Fruit fly (Drosophila melanogaster) whole organism, embryonic: ENCODE results near the gene wapl.

Source experiments
- B-H2 ChIP-seq: fragments of 200-800 bp; sonication (Bioruptor generic); optimal IDR thresholded peaks from 2 replicates; lab custom pipeline; 2018; ENCODE audit warnings: missing biosample characterization, mild to moderate bottlenecking, missing genetic modification characterization
- BEAF-32 ChIP-seq: fragments of 200-800 bp; sonication (Bioruptor generic); optimal IDR thresholded peaks from 3 replicates; lab custom pipeline; 2017; ENCODE audit warnings: missing biosample characterization, missing genetic modification characterization, mild to moderate bottlenecking, moderate library complexity, missing genetic modification reagents
- BtbVII ChIP-seq: fragments of 200-800 bp; sonication (Bioruptor generic); optimal IDR thresholded peaks from 3 replicates; lab custom pipeline; 2017; ENCODE audit warnings: missing biosample characterization, mild to moderate bottlenecking, missing genetic modification characterization
- CG10209 ChIP-seq: fragments of 200-800 bp; sonication (Bioruptor generic); optimal IDR thresholded peaks from 3 replicates; lab custom pipeline; 2017; ENCODE audit warnings: missing biosample characterization, mild to moderate bottlenecking, missing genetic modification characterization, missing genetic modification reagents
- CG10274 ChIP-seq: fragments of 200-800 bp; sonication (Bioruptor generic); optimal IDR thresholded peaks from 3 replicates; lab custom pipeline; 2017; ENCODE audit warnings: missing biosample characterization, mild to moderate bottlenecking, missing genetic modification characterization
- CG10543 ChIP-seq: fragments of 200-800 bp; sonication (Bioruptor generic); optimal IDR thresholded peaks from 3 replicates; lab custom pipeline; 2017; ENCODE audit warnings: missing biosample characterization, mild to moderate bottlenecking, missing genetic modification characterization, moderate library complexity
- CG13123 ChIP-seq: fragments of 200-800 bp; sonication (Bioruptor generic); optimal IDR thresholded peaks from 2 replicates; lab custom pipeline; 2016; ENCODE audit warnings: missing biosample characterization, missing genetic modification characterization
- CG13894 ChIP-seq: fragments of 200-800 bp; sonication (Bioruptor generic); optimal IDR thresholded peaks from 3 replicates; lab custom pipeline; 2018; ENCODE audit warnings: missing biosample characterization, mild to moderate bottlenecking, missing genetic modification characterization, moderate library complexity
- CG15514 ChIP-seq: fragments of 200-800 bp; sonication (Bioruptor generic); optimal IDR thresholded peaks from 3 replicates; lab custom pipeline; 2017; ENCODE audit warnings: missing biosample characterization, missing genetic modification characterization, mild to moderate bottlenecking, moderate library complexity, missing genetic modification reagents
- CG1603 ChIP-seq: fragments of 200-800 bp; sonication (Bioruptor generic); optimal IDR thresholded peaks from 2 replicates; lab custom pipeline; 2019; ENCODE audit warnings: missing biosample characterization, mild to moderate bottlenecking, missing genetic modification characterization, moderate library complexity
- CG1647 ChIP-seq: fragments of 200-800 bp; sonication (Bioruptor generic); optimal IDR thresholded peaks from 3 replicates; lab custom pipeline; 2016; ENCODE audit warnings: missing biosample characterization, missing genetic modification characterization
- CG1792 ChIP-seq: fragments of 200-800 bp; sonication (Bioruptor generic); optimal IDR thresholded peaks from 2 replicates; lab custom pipeline; 2016; ENCODE audit warnings: missing biosample characterization, missing genetic modification characterization
- CG18619 ChIP-seq: fragments of 200-800 bp; sonication (Bioruptor generic); optimal IDR thresholded peaks from 3 replicates; lab custom pipeline; 2017; ENCODE audit warnings: missing biosample characterization, mild to moderate bottlenecking, missing genetic modification characterization
- CG43689 ChIP-seq: fragments of 200-800 bp; sonication (Bioruptor generic); IDR thresholded peaks from 2 replicates; pipeline ENCODE4 v1.3.6; 2022; ENCODE audit warnings: missing biosample characterization, missing genetic modification characterization
- CG4707 ChIP-seq: fragments of 200-800 bp; sonication (Bioruptor generic); optimal IDR thresholded peaks from 2 replicates; lab custom pipeline; 2018; ENCODE audit warnings: missing biosample characterization, mild to moderate bottlenecking, missing genetic modification characterization, moderate library complexity
- CG4854 ChIP-seq: fragments of 200-800 bp; sonication (Bioruptor generic); optimal IDR thresholded peaks from 2 replicates; lab custom pipeline; 2016; ENCODE audit warnings: missing biosample characterization, missing genetic modification characterization, inconsistent platforms
- CG6689 ChIP-seq: fragments of 200-800 bp; sonication (Bioruptor generic); IDR thresholded peaks from 2 replicates; pipeline ENCODE4 v1.3.6; 2022; ENCODE audit warnings: missing biosample characterization, missing genetic modification characterization
- CG6813 ChIP-seq: fragments of 200-800 bp; sonication (Bioruptor generic); optimal IDR thresholded peaks from 2 replicates; lab custom pipeline; 2017; ENCODE audit warnings: missing biosample characterization, missing genetic modification characterization, mild to moderate bottlenecking, moderate library complexity, missing genetic modification reagents
- CG6854 ChIP-seq: fragments of 200-800 bp; sonication (Bioruptor generic); optimal IDR thresholded peaks from 3 replicates; lab custom pipeline; 2017; ENCODE audit warnings: missing biosample characterization, mild to moderate bottlenecking, missing genetic modification characterization
- CG7786 ChIP-seq: fragments of 200-800 bp; sonication (Bioruptor generic); optimal IDR thresholded peaks from 2 replicates; lab custom pipeline; 2016; ENCODE audit warnings: missing biosample characterization, missing genetic modification characterization
- Deaf1 ChIP-seq: fragments of 200-800 bp; optimal IDR thresholded peaks from 3 replicates; lab custom pipeline; 2019; ENCODE audit warnings: missing biosample characterization, mild to moderate bottlenecking, missing genetic modification characterization, moderate library complexity
- Dp ChIP-seq: fragments of 200-800 bp; sonication (Bioruptor generic); optimal IDR thresholded peaks from 2 replicates; lab custom pipeline; 2018; ENCODE audit warnings: missing biosample characterization, mild to moderate bottlenecking, missing genetic modification characterization, moderate library complexity
- Dref ChIP-seq: fragments of 200-800 bp; sonication (Bioruptor generic); IDR thresholded peaks from 2 replicates; pipeline ENCODE4 v1.3.6; 2022; ENCODE audit warnings: missing biosample characterization, missing genetic modification characterization
- Drgx ChIP-seq: fragments of 200-800 bp; sonication (Bioruptor generic); IDR thresholded peaks from 2 replicates; pipeline ENCODE4 v1.3.6; 2022; ENCODE audit warnings: missing biosample characterization, missing genetic modification characterization
- HLH4C ChIP-seq: fragments of 200-800 bp; sonication (Bioruptor generic); IDR thresholded peaks from 3 replicates; pipeline ENCODE4 v1.3.6; 2022; ENCODE audit warnings: missing biosample characterization, missing genetic modification characterization; ENCODE audit not compliant: partially characterized antibody
- Jarid2 ChIP-seq: fragments of 200-800 bp; sonication (Bioruptor generic); optimal IDR thresholded peaks from 3 replicates; lab custom pipeline; 2017; ENCODE audit warnings: mild to moderate bottlenecking, missing biosample characterization, missing genetic modification reagents, missing genetic modification characterization
- MBD-R2 ChIP-seq: fragments of 200-800 bp; sonication (Bioruptor generic); IDR thresholded peaks from 2 replicates; pipeline ENCODE4 v1.3.6; 2022; ENCODE audit warnings: missing biosample characterization, missing genetic modification characterization
- Mad ChIP-seq: fragments of 200-800 bp; sonication (Bioruptor generic); optimal IDR thresholded peaks from 2 replicates; lab custom pipeline; 2016; ENCODE audit warnings: missing biosample characterization, missing genetic modification characterization
- Med ChIP-seq: fragments of 200-800 bp; sonication (Bioruptor generic); peaks from one replicate; lab custom pipeline; 2016; ENCODE audit warnings: missing biosample characterization, missing genetic modification characterization, mild to moderate bottlenecking, inconsistent platforms, moderate library complexity
- Oaz ChIP-seq: fragments of 200-800 bp; sonication (Bioruptor generic); IDR thresholded peaks from 2 replicates; pipeline ENCODE4 v1.3.6; 2022; ENCODE audit warnings: missing biosample characterization, missing genetic modification characterization
- Sry-δ ChIP-seq: fragments of 200-800 bp; sonication (Bioruptor generic); optimal IDR thresholded peaks from 2 replicates; lab custom pipeline; 2016; ENCODE audit warnings: missing biosample characterization, missing genetic modification characterization
- bsh ChIP-seq, 2 experiments: fragments of 200-800 bp; sonication (Bioruptor generic); optimal IDR thresholded peaks; 2 replicates each; lab custom pipeline; 2017 to 2018; ENCODE audit warnings: mild to moderate bottlenecking in 2 of 2, missing biosample characterization in 2 of 2, missing genetic modification characterization in 2 of 2, moderate library complexity in 1 of 2
- chif ChIP-seq, 2 experiments: fragments of 200-800 bp; sonication (Bioruptor generic); optimal IDR thresholded peaks; 3 replicates each; lab custom pipeline; 2016; ENCODE audit warnings: missing biosample characterization in 2 of 2, missing genetic modification characterization in 2 of 2
- croc ChIP-seq: fragments of 200-800 bp; sonication (Bioruptor generic); conservative IDR thresholded peaks from 3 replicates; pipeline ENCODE4 v1.3.6; 2022; ENCODE audit warnings: missing biosample characterization, missing genetic modification characterization
- dan ChIP-seq: fragments of 200-800 bp; sonication (Bioruptor generic); IDR thresholded peaks from 2 replicates; pipeline ENCODE4 v1.3.6; 2022; ENCODE audit warnings: missing biosample characterization, missing genetic modification characterization
- emc ChIP-seq: fragments of 200-800 bp; sonication (Bioruptor generic); optimal IDR thresholded peaks from 2 replicates; lab custom pipeline; 2016; ENCODE audit warnings: missing biosample characterization, missing genetic modification characterization
- hbn ChIP-seq: fragments of 200-800 bp; sonication (Bioruptor generic); IDR thresholded peaks from 2 replicates; pipeline ENCODE4 v1.3.6; 2022; ENCODE audit warnings: missing biosample characterization, missing genetic modification characterization; ENCODE audit not compliant: partially characterized antibody
- hkb ChIP-seq, 2 experiments: fragments of 200-800 bp in 1 of 2; fragments of >200 bp in 1 of 2; sonication (Bioruptor generic) in 1 of 2; IDR thresholded peaks in 1 of 2; optimal IDR thresholded peaks in 1 of 2; 2 replicates each; pipeline versions ENCODE4 v1.3.6 to Lab custom; 2017 to 2022; ENCODE audit warnings: missing biosample characterization in 1 of 2, missing genetic modification characterization in 1 of 2
- hth ChIP-seq: fragments of >200 bp; optimal IDR thresholded peaks from 2 replicates; lab custom pipeline; 2017; ENCODE audit warnings: inconsistent platforms
- jumu ChIP-seq: fragments of 200-800 bp; sonication (Bioruptor generic); optimal IDR thresholded peaks from 3 replicates; lab custom pipeline; 2016; ENCODE audit warnings: missing biosample characterization, missing genetic modification characterization
- pita ChIP-seq: fragments of 200-800 bp; sonication (Bioruptor generic); optimal IDR thresholded peaks from 2 replicates; lab custom pipeline; 2017; ENCODE audit warnings: missing biosample characterization, mild to moderate bottlenecking, missing genetic modification characterization
- pzg ChIP-seq: fragments of 200-800 bp; sonication (Bioruptor generic); optimal IDR thresholded peaks from 3 replicates; lab custom pipeline; 2018; ENCODE audit warnings: missing biosample characterization, mild to moderate bottlenecking, missing genetic modification characterization, moderate library complexity
- salm ChIP-seq: fragments of 200-800 bp; sonication (Bioruptor generic); optimal IDR thresholded peaks from 2 replicates; lab custom pipeline; 2018; ENCODE audit warnings: missing biosample characterization, mild to moderate bottlenecking, missing genetic modification characterization
- shn ChIP-seq: fragments of 200-800 bp; sonication (Bioruptor generic); optimal IDR thresholded peaks from 3 replicates; lab custom pipeline; 2016; ENCODE audit warnings: missing biosample characterization, missing genetic modification characterization
- sisA ChIP-seq: fragments of 200-800 bp; sonication (Bioruptor generic); IDR thresholded peaks from 2 replicates; pipeline ENCODE4 v1.3.6; 2022; ENCODE audit warnings: missing biosample characterization, missing genetic modification characterization
- ssp ChIP-seq: fragments of 200-800 bp; sonication (Bioruptor generic); IDR thresholded peaks from 2 replicates; pipeline ENCODE4 v1.3.6; 2022; ENCODE audit warnings: missing biosample characterization, missing genetic modification characterization
- tgo ChIP-seq: fragments of 200-800 bp; sonication (Bioruptor generic); IDR thresholded peaks from 3 replicates; pipeline ENCODE4 v1.3.6; 2022; ENCODE audit warnings: missing biosample characterization, missing genetic modification characterization
- toy ChIP-seq: fragments of 200-800 bp; sonication (Bioruptor generic); IDR thresholded peaks from 2 replicates; pipeline ENCODE4 v1.3.6; 2022; ENCODE audit warnings: missing biosample characterization, missing genetic modification characterization
- trem ChIP-seq: fragments of 200-800 bp; optimal IDR thresholded peaks from 3 replicates; lab custom pipeline; 2019; ENCODE audit warnings: missing biosample characterization, mild to moderate bottlenecking, missing genetic modification characterization, moderate library complexity
- unc-4 ChIP-seq: fragments of 200-800 bp; sonication (Bioruptor generic); IDR thresholded peaks from 2 replicates; pipeline ENCODE4 v1.3.6; 2022; ENCODE audit warnings: missing biosample characterization, missing genetic modification characterization; ENCODE audit not compliant: partially characterized antibody

The wapl gene

dm6 chrX:2172420-2172827, 13.6 kb upstream of the wapl start, which contains the start of gene ND-B14.5A (continued):
- TF ChIP-seq CG6854 (GFP tag; lab: Kevin White, UChicago) (no peak), bsh (GFP tag; optimal IDR thresholded peaks at IDR 0.05; lab: Kevin White, UChicago) (no peak), BEAF-32 (GFP tag; lab: Kevin White, UChicago) (peak; percentile 86), Jarid2 (GFP tag; lab: Kevin White, UChicago) (no peak), CG6689 (GFP tag; lab: Robert Waterston, UW) (no peak), CG18619 (GFP tag; lab: Kevin White, UChicago) (no peak), salm (no peak), croc (GFP tag; lab: Robert Waterston, UW) (no peak), hbn (peak; percentile 87), CG10274 (GFP tag; lab: Kevin White, UChicago) (no peak), pita (GFP tag; lab: Kevin White, UChicago) (no peak), BtbVII (GFP tag; lab: Kevin White, UChicago) (no peak), emc (GFP tag; lab: Kevin White, UChicago) (no peak), CG43689 (GFP tag; lab: Robert Waterston, UW) (no peak), CG1647 (GFP tag; lab: Kevin White, UChicago) (no peak), CG6813 (GFP tag; lab: Kevin White, UChicago) (no peak), CG1792 (GFP tag; lab: Kevin White, UChicago) (no peak), pzg (GFP tag; lab: Kevin White, UChicago) (peak; percentile 78), CG4707 (GFP tag; lab: Kevin White, UChicago) (no peak), CG13894 (tag; lab: Kevin White, UChicago) (no peak)
- TF ChIP-seq, all 482 proteins: peak for 82

dm6 chrX:2170424-2170823, 11.6 kb upstream of the wapl start:
- TF ChIP-seq trem (tag; lab: Kevin White, UChicago), result peak; percentile 28
- TF ChIP-seq HLH4C (GFP tag; lab: Robert Waterston, UW), result no peak
- TF ChIP-seq tgo (GFP tag; lab: Robert Waterston, UW), result no peak
- no peak for TF ChIP-seq Deaf1 (tag; lab: Kevin White, UChicago)
- TF ChIP-seq ssp (GFP tag; lab: Robert Waterston, UW), result no peak
- TF ChIP-seq CG10209, result no peak
- TF ChIP-seq B-H2, result no peak
- TF ChIP-seq CG13123 (GFP tag; lab: Kevin White, UChicago), result no peak
- peak; percentile 70 for TF ChIP-seq CG4854 (GFP tag; lab: Kevin White, UChicago)
- TF ChIP-seq CG10543 (GFP tag; lab: Kevin White, UChicago), result no peak
- TF ChIP-seq hkb (optimal IDR thresholded peaks at IDR 0.05; lab: Kevin White, UChicago), result peak; percentile 41
- no peak for TF ChIP-seq hkb (GFP tag; IDR thresholded peaks at IDR 0.05; lab: Robert Waterston, UW)
- peak; percentile 35; the same call in 1 of the 2 replicates for TF ChIP-seq Dref (GFP tag; lab: Robert Waterston, UW)
- no peak for TF ChIP-seq Oaz
- TF ChIP-seq MBD-R2 (GFP tag; lab: Robert Waterston, UW), result peak; percentile 24; the same call in 1 of the 2 replicates
- TF ChIP-seq Dp (GFP tag; lab: Kevin White, UChicago), result peak; percentile 82
- TF ChIP-seq jumu, result no peak
- no peak for TF ChIP-seq Drgx
- TF ChIP-seq toy (GFP tag; lab: Robert Waterston, UW), result no peak
- TF ChIP-seq chif (GFP tag; optimal IDR thresholded peaks at IDR 0.05; lab: Kevin White, UChicago), result no peak
- no peak for TF ChIP-seq unc-4
- peak; percentile 27 for TF ChIP-seq Sry-δ (GFP tag; lab: Kevin White, UChicago)
- TF ChIP-seq Mad (GFP tag; lab: Kevin White, UChicago), result no peak
- peak; percentile 11 for TF ChIP-seq CG1603 (tag; lab: Kevin White, UChicago)
- TF ChIP-seq Med (GFP tag; lab: Kevin White, UChicago), result peak; percentile 19
- no peak for TF ChIP-seq CG7786
- TF ChIP-seq CG15514 (GFP tag; lab: Kevin White, UChicago), result peak; percentile 12
- TF ChIP-seq shn (GFP tag; lab: Kevin White, UChicago), result no peak
- TF ChIP-seq hth (lab: Kevin White, UChicago), result no peak
- no peak for TF ChIP-seq sisA (GFP tag; lab: Robert Waterston, UW)
- TF ChIP-seq pzg (GFP tag; lab: Kevin White, UChicago), result peak; percentile 51
- TF ChIP-seq dan (GFP tag; lab: Robert Waterston, UW), result no peak
